Worm (Caenorhabditis elegans) whole organism, L1 larva: ENCODE data around the gene ZK1320.7.

ENCODE experiments used
- C04F5.9 ChIP-seq: sonication (generic microtip); optimal IDR thresholded peaks from 2 replicates; lab custom pipeline; 2016; ENCODE audit warnings: missing genetic modification characterization, missing compliant biosample characterization
- C16A3.4 ChIP-seq: fragments of 150-350 bp; optimal IDR thresholded peaks from 2 replicates; lab custom pipeline; 2014; ENCODE audit warnings: missing biosample characterization, missing genetic modification characterization
- C34B4.2 ChIP-seq: sonication (generic microtip); optimal IDR thresholded peaks from 2 replicates; lab custom pipeline; 2017; ENCODE audit warnings: mild to moderate bottlenecking, missing genetic modification characterization, missing compliant biosample characterization
- F16B12.6 ChIP-seq: fragments of 150-350 bp; optimal IDR thresholded peaks from 2 replicates; lab custom pipeline; 2014; ENCODE audit warnings: missing biosample characterization, missing genetic modification characterization
- Y116A8C.19 ChIP-seq: sonication (generic microtip); optimal IDR thresholded peaks from 2 replicates; lab custom pipeline; 2016; ENCODE audit warnings: missing compliant biosample characterization, missing genetic modification characterization, borderline replicate concordance
- aha-1 ChIP-seq: fragments of 150-350 bp; optimal IDR thresholded peaks from 2 replicates; lab custom pipeline; 2014; ENCODE audit warnings: missing biosample characterization, missing genetic modification characterization
- alr-1 ChIP-seq: fragments of 200-800 bp; sonication (Bioruptor generic); optimal IDR thresholded peaks from 2 replicates; lab custom pipeline; 2018; ENCODE audit warnings: borderline replicate concordance, mild to moderate bottlenecking, missing genetic modification characterization, missing compliant biosample characterization
- aly-2 ChIP-seq: fragments of 150-350 bp; optimal IDR thresholded peaks from 2 replicates; lab custom pipeline; 2014; ENCODE audit warnings: missing biosample characterization, missing genetic modification characterization
- ceh-63 ChIP-seq: fragments of 200-800 bp; sonication (Bioruptor generic); optimal IDR thresholded peaks from 2 replicates; lab custom pipeline; 2018; ENCODE audit warnings: mild to moderate bottlenecking, missing genetic modification characterization, missing compliant biosample characterization
- ceh-8 ChIP-seq: fragments of 200-800 bp; sonication (Bioruptor generic); optimal IDR thresholded peaks from 2 replicates; lab custom pipeline; 2018; ENCODE audit warnings: mild to moderate bottlenecking, missing genetic modification characterization, moderate library complexity, missing compliant biosample characterization
- ceh-82 ChIP-seq, 3 experiments: fragments of 150-350 bp in 1 of 3; sonication (generic microtip) in 2 of 3; optimal IDR thresholded peaks; 2 replicates each; lab custom pipeline; 2014 to 2017; ENCODE audit warnings: missing biosample characterization in 3 of 3, missing genetic modification characterization in 3 of 3
- ceh-90 ChIP-seq: sonication (generic microtip); optimal IDR thresholded peaks from 2 replicates; lab custom pipeline; 2016; ENCODE audit warnings: missing genetic modification characterization, missing compliant biosample characterization
- ces-1 ChIP-seq: fragments of 150-350 bp; optimal IDR thresholded peaks from 2 replicates; lab custom pipeline; 2014; ENCODE audit warnings: missing biosample characterization, missing genetic modification reagents, missing genetic modification characterization
- dpl-1 ChIP-seq, 3 experiments: fragments of 150-350 bp in 2 of 3; sonication (generic microtip) in 1 of 3; optimal IDR thresholded peaks; 2 replicates each; lab custom pipeline; 2014 to 2017; ENCODE audit warnings: missing biosample characterization in 3 of 3, missing genetic modification characterization in 3 of 3, missing genetic modification reagents in 3 of 3
- dsc-1 ChIP-seq: sonication (generic microtip); optimal IDR thresholded peaks from 2 replicates; lab custom pipeline; 2016; ENCODE audit warnings: mild to moderate bottlenecking, missing genetic modification characterization, missing compliant biosample characterization
- egl-13 ChIP-seq: sonication (generic microtip); optimal IDR thresholded peaks from 2 replicates; lab custom pipeline; 2016; ENCODE audit warnings: missing genotype, missing genetic modification reagents, missing genetic modification characterization, missing compliant biosample characterization
- elt-3 ChIP-seq, 6 experiments: fragments of 150-350 bp in 1 of 6; sonication (generic microtip); optimal IDR thresholded peaks; 2 replicates each; lab custom pipeline; 2017 to 2018; ENCODE audit warnings: missing biosample characterization in 6 of 6, missing genetic modification characterization in 6 of 6, inconsistent platforms in 1 of 6
- ets-5 ChIP-seq: fragments of 200-800 bp; sonication (Bioruptor generic); IDR thresholded peaks from 2 replicates; pipeline ENCODE4 v1.3.6; 2022; ENCODE audit warnings: missing genetic modification characterization, missing compliant biosample characterization
- fkh-8 ChIP-seq: sonication (generic microtip); optimal IDR thresholded peaks from 2 replicates; lab custom pipeline; 2016; ENCODE audit warnings: mild to moderate bottlenecking, missing genetic modification characterization, missing compliant biosample characterization
- grh-1 ChIP-seq: fragments of 200-800 bp; sonication (Bioruptor generic); IDR thresholded peaks from 2 replicates; pipeline ENCODE4 v1.3.6; 2022; ENCODE audit warnings: missing genetic modification reagents, missing genetic modification characterization, missing compliant biosample characterization
- hlh-17 ChIP-seq: fragments of 200-800 bp; sonication (Bioruptor generic); optimal IDR thresholded peaks from 2 replicates; lab custom pipeline; 2018; ENCODE audit warnings: missing genetic modification characterization, mild to moderate bottlenecking, missing compliant biosample characterization, moderate library complexity, borderline replicate concordance
- hpl-2 ChIP-seq: fragments of 150-350 bp; optimal IDR thresholded peaks from 2 replicates; lab custom pipeline; 2014; ENCODE audit warnings: missing biosample characterization, missing genetic modification reagents, missing genetic modification characterization
- irx-1 ChIP-seq: sonication (generic microtip); optimal IDR thresholded peaks from 2 replicates; lab custom pipeline; 2016; ENCODE audit warnings: missing genetic modification characterization, missing compliant biosample characterization
- lin-13 ChIP-seq: fragments of 150-350 bp; optimal IDR thresholded peaks from 2 replicates; lab custom pipeline; 2014; ENCODE audit warnings: missing biosample characterization, missing genetic modification reagents, missing genetic modification characterization
- lin-15B ChIP-seq: fragments of 150-350 bp; sonication (generic microtip); optimal IDR thresholded peaks from 3 replicates; lab custom pipeline; 2014; ENCODE audit warnings: missing biosample characterization, missing genetic modification characterization
- lin-35 ChIP-seq, 2 experiments: fragments of 150-350 bp; optimal IDR thresholded peaks; 2 replicates each; lab custom pipeline; 2014; ENCODE audit warnings: missing biosample characterization in 2 of 2, missing genetic modification characterization in 2 of 2, missing genetic modification reagents in 2 of 2
- lsy-2 ChIP-seq, 2 experiments: fragments of 150-350 bp; optimal IDR thresholded peaks; 2 replicates each; lab custom pipeline; 2014; ENCODE audit warnings: missing biosample characterization in 2 of 2, missing genetic modification characterization in 2 of 2
- mab-9 ChIP-seq: fragments of 200-800 bp; sonication (Bioruptor generic); IDR thresholded peaks from 2 replicates; pipeline ENCODE4 v1.3.6; 2022; ENCODE audit warnings: missing genetic modification reagents, missing genetic modification characterization, missing compliant biosample characterization
- mdl-1 ChIP-seq, 2 experiments: fragments of 150-350 bp; optimal IDR thresholded peaks; 2 replicates each; lab custom pipeline; 2014 to 2017; ENCODE audit warnings: missing biosample characterization in 2 of 2, missing genetic modification characterization in 2 of 2, inconsistent platforms in 1 of 2
- mef-2 ChIP-seq: fragments of 150-350 bp; optimal IDR thresholded peaks from 2 replicates; lab custom pipeline; 2014; ENCODE audit warnings: missing biosample characterization, missing genetic modification characterization
- nhr-71 ChIP-seq: sonication (generic microtip); optimal IDR thresholded peaks from 2 replicates; lab custom pipeline; 2016; ENCODE audit warnings: mild to moderate bottlenecking, missing genetic modification characterization, moderate library complexity, missing compliant biosample characterization
- nhr-77 ChIP-seq: fragments of 150-350 bp; optimal IDR thresholded peaks from 2 replicates; lab custom pipeline; 2014; ENCODE audit warnings: missing biosample characterization, missing genetic modification characterization
- nhr-84 ChIP-seq: sonication (generic microtip); optimal IDR thresholded peaks from 2 replicates; lab custom pipeline; 2017; ENCODE audit warnings: missing biosample characterization, missing genetic modification characterization
- nhr-85 ChIP-seq: sonication (generic microtip); peaks from one replicate; lab custom pipeline; 2016; ENCODE audit warnings: missing genetic modification characterization, inconsistent platforms, missing compliant biosample characterization
- nhr-90 ChIP-seq: sonication (generic microtip); optimal IDR thresholded peaks from 2 replicates; lab custom pipeline; 2016; ENCODE audit warnings: mild to moderate bottlenecking, missing genetic modification characterization, missing compliant biosample characterization; ENCODE audit not compliant: poor library complexity
- pqm-1 ChIP-seq: sonication (generic microtip); optimal IDR thresholded peaks from 3 replicates; lab custom pipeline; 2017; ENCODE audit warnings: missing biosample characterization, missing genetic modification characterization
- snpc-4 ChIP-seq: fragments of 150-350 bp; optimal IDR thresholded peaks from 2 replicates; lab custom pipeline; 2014; ENCODE audit warnings: missing biosample characterization, missing genetic modification characterization
- snu-23 ChIP-seq: sonication (generic microtip); optimal IDR thresholded peaks from 2 replicates; lab custom pipeline; 2016; ENCODE audit warnings: missing genetic modification characterization, missing compliant biosample characterization
- sptf-1 ChIP-seq: fragments of 150-350 bp; optimal IDR thresholded peaks from 2 replicates; lab custom pipeline; 2014; ENCODE audit warnings: missing biosample characterization, missing genetic modification characterization
- sup-37 ChIP-seq: fragments of 200-800 bp; sonication (Bioruptor generic); optimal IDR thresholded peaks from 2 replicates; lab custom pipeline; 2018; ENCODE audit warnings: mild to moderate bottlenecking, missing genetic modification characterization, missing compliant biosample characterization
- swsn-7 ChIP-seq: sonication (generic microtip); optimal IDR thresholded peaks from 2 replicates; lab custom pipeline; 2016; ENCODE audit warnings: missing genetic modification characterization, missing compliant biosample characterization
- unc-30 ChIP-seq: sonication (generic microtip); optimal IDR thresholded peaks from 2 replicates; lab custom pipeline; 2017; ENCODE audit warnings: missing biosample characterization, missing genetic modification characterization
- unc-62 ChIP-seq: fragments of 150-350 bp; optimal IDR thresholded peaks from 2 replicates; lab custom pipeline; 2014; ENCODE audit warnings: missing biosample characterization, missing genetic modification reagents, missing genetic modification characterization
- unc-86 ChIP-seq: sonication (generic microtip); optimal IDR thresholded peaks from 2 replicates; lab custom pipeline; 2016; ENCODE audit warnings: missing genetic modification characterization, missing compliant biosample characterization
- unc-98 ChIP-seq: fragments of 200-800 bp; sonication (Bioruptor generic); IDR thresholded peaks from 2 replicates; pipeline ENCODE4 v1.3.6; 2022; ENCODE audit warnings: missing genetic modification characterization, missing compliant biosample characterization
- vab-15 ChIP-seq: sonication (generic microtip); optimal IDR thresholded peaks from 2 replicates; lab custom pipeline; 2017; ENCODE audit warnings: missing genotype, mild to moderate bottlenecking, missing genetic modification characterization, missing compliant biosample characterization
- xbp-1 ChIP-seq: sonication (generic microtip); optimal IDR thresholded peaks from 2 replicates; lab custom pipeline; 2016; ENCODE audit warnings: missing genetic modification characterization, missing compliant biosample characterization
- ztf-11 ChIP-seq, 2 experiments: sonication (generic microtip); optimal IDR thresholded peaks; 2 replicates each; lab custom pipeline; 2016 to 2017; ENCODE audit warnings: missing genetic modification characterization in 2 of 2, missing biosample characterization in 1 of 2, missing compliant biosample characterization in 1 of 2
- ztf-4 ChIP-seq: fragments of 150-350 bp; optimal IDR thresholded peaks from 2 replicates; lab custom pipeline; 2014; ENCODE audit warnings: missing biosample characterization, missing genetic modification characterization

The ZK1320.7 gene

DNA sequence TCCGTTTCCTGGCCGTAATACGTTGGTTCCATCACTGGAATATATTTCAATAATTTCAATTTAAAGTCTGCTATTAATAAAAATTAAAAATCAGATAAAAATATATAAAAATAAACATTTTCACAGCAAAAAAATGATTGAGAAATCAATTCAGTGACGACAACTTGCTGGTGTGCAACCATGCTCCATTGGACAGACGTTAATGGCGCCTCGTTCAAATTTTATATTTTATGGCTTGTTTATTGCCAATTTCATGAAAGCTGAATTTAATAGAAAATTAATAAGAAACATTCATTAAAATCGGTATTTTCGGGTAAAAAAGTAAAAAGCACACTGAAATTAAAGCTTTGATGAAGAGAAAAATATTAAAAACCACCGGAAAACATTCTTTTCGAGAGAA lies 34.8 kb downstream of the ZK1320.7 start, which contains the start of gene Y53C12A.3 (continued):
- TF ChIP-seq dpl-1 (GFP tag; optimal IDR thresholded peaks at IDR 0.05; lab: Kevin White, UChicago) (peak; percentile 82 to 94 (median 90)), unc-98 (GFP tag; lab: Robert Waterston, UW) (no peak), nhr-84 (tag; lab: Kevin White, UChicago) (no peak), C04F5.9 (no peak), ceh-82 (tag; optimal IDR thresholded peaks at IDR 0.05; lab: Kevin White, UChicago) (peak in 1 of 3 experiments; percentile 40), ets-5 (GFP tag; lab: Robert Waterston, UW) (no peak), C34B4.2 (tag; lab: Kevin White, UChicago) (no peak), ceh-8 (no peak), unc-86 (no peak), ceh-90 (tag; lab: Kevin White, UChicago) (no peak), sptf-1 (no peak), unc-30 (tag; lab: Kevin White, UChicago) (no peak), ztf-4 (tag; lab: Kevin White, UChicago) (no peak), vab-15 (tag; lab: Kevin White, UChicago) (no peak), lin-35 (GFP tag; optimal IDR thresholded peaks at IDR 0.05; lab: Kevin White, UChicago) (peak; percentile 91 to 97), hpl-2 (no peak), irx-1 (tag; lab: Kevin White, UChicago) (no peak), ztf-11 (tag; optimal IDR thresholded peaks at IDR 0.05; lab: Kevin White, UChicago) (no peak), nhr-90 (tag; lab: Kevin White, UChicago) (no peak), ceh-63 (GFP tag; lab: Kevin White, UChicago) (no peak), aly-2 (tag; lab: Kevin White, UChicago) (no peak), pqm-1 (tag; lab: Kevin White, UChicago) (no peak), Y116A8C.19 (tag; lab: Kevin White, UChicago) (no peak), snpc-4 (tag; lab: Kevin White, UChicago) (no peak), hlh-17 (GFP tag; lab: Kevin White, UChicago) (no peak), mdl-1 (tag; optimal IDR thresholded peaks at IDR 0.05; lab: Kevin White, UChicago) (no peak), ces-1 (no peak), lsy-2 (tag; optimal IDR thresholded peaks at IDR 0.05; lab: Kevin White, UChicago) (peak; percentile 50 to 81), dsc-1 (tag; lab: Kevin White, UChicago) (no peak), xbp-1 (peak; percentile 43), fkh-8 (tag; lab: Kevin White, UChicago) (no peak), alr-1 (no peak), F16B12.6 (tag; lab: Kevin White, UChicago) (peak; percentile 35), mab-9 (GFP tag; lab: Robert Waterston, UW) (no peak), snu-23 (GFP tag; lab: Kevin White, UChicago) (peak; percentile 46), lin-13 (no peak)

DNA sequence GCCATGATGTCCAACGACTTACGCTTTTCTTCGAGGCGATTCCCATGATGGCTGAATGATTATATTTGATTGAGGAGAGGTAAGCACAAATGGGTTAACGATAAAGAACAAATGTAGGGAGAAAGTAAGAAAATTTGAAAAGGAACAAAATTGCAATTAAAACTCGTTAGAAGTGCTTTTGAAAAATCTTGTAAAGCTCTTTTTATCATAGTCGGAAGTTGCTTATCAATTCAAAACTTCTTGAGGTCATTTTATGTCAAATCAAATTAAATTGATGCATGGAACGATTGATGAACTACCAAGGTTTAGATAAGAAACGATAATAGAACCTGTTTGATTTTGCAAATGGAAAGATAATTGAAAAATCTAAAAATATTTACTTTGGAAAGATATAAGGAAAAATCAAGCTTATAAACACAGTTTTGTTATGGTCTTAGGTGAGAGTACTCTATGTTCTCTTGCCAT lies 37.5 kb downstream of the ZK1320.7 start, which contains the start of gene glt-5:
Gene glt-5 (minus strand): TSS at position 51 of the 465 bp plus-strand sequence.
- TF ChIP-seq elt-3 (tag; optimal IDR thresholded peaks at IDR 0.05; lab: Kevin White, UChicago) (peak in 5 of 6 experiments; percentile 16 to 71 (median 58)), nhr-85 (tag; lab: Kevin White, UChicago) (peak; percentile 51), nhr-71 (tag; lab: Kevin White, UChicago) (no peak), grh-1 (GFP tag; lab: Robert Waterston, UW) (0 out of 2 replicates have a peak, but pooled peaks have one; percentile 16)

DNA sequence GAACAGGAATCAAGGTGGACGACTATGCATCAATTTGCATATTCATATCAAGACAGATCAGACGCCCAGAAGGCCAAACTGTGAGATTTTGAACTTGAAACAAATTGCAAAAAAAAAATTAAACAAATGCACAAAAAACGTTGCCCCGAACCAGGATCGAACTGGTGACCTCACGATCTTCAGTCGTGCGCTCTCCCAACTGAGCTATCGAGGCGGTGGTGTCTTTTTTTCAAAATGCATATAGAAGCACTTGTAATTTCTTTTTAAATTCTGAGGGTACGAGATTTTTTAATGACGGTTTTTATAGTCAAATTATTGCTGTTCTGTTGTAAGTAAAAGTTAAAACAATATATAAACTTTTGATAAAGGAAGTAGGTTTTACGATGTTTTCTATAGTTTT lies 41.7 kb downstream of the ZK1320.7 start:
- TF ChIP-seq nhr-77: no peak
- TF ChIP-seq aha-1 (tag; lab: Kevin White, UChicago): no peak
- no peak for TF ChIP-seq mef-2 (tag; lab: Kevin White, UChicago)
- TF ChIP-seq ces-1: no peak
- TF ChIP-seq elt-3 (tag; optimal IDR thresholded peaks at IDR 0.05; lab: Kevin White, UChicago): no peak
- no peak for TF ChIP-seq alr-1
- TF ChIP-seq lsy-2 (tag; optimal IDR thresholded peaks at IDR 0.05; lab: Kevin White, UChicago): peak; percentile 14 to 18
- TF ChIP-seq egl-13 (tag; lab: Kevin White, UChicago): no peak
- TF ChIP-seq ceh-8: no peak
- TF ChIP-seq lin-15B (tag; lab: Kevin White, UChicago): no peak
- TF ChIP-seq sup-37 (GFP tag; lab: Kevin White, UChicago): no peak
- TF ChIP-seq sptf-1: no peak
- no peak for TF ChIP-seq pqm-1 (tag; lab: Kevin White, UChicago)
- TF ChIP-seq swsn-7 (tag; lab: Kevin White, UChicago): no peak
- TF ChIP-seq xbp-1: no peak
- peak in 2 of 3 experiments; percentile 3 to 18 for TF ChIP-seq dpl-1 (GFP tag; optimal IDR thresholded peaks at IDR 0.05; lab: Kevin White, UChicago)
- no peak for TF ChIP-seq ztf-4 (tag; lab: Kevin White, UChicago)
- TF ChIP-seq unc-62 (GFP tag; lab: Kevin White, UChicago): no peak
- TF ChIP-seq nhr-71 (tag; lab: Kevin White, UChicago): peak; percentile 12
- no peak for TF ChIP-seq C16A3.4 (tag; lab: Kevin White, UChicago)
